Fruit fly (Drosophila melanogaster): ENCODE results near the gene tadr.

Gene tadr

DNA sequence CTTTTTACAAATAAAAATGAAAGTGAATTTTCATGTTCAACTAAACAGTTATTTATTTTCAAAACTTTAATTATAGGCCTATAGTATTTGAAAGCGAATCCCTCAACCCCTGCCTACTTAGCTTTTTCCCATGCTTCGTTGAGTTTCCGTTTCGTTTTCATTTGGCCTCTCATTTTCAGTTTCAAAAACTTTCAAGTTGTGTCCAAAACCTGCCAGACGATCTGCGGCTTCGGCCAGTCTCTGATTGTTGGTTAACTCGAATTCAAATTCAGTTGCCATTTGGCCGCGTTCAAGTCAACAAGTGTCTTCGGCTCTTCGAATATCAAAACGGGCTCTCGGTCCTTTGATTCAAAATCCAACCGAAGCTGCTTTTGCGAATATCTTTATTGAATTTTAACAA is 15.8 kb downstream of the tadr start, which contains the start of gene CG14397:
Gene CG14397, plus strand, starts transcription at position 270 of the 400 bp plus-strand sequence.
- TF ChIP-seq Crg-1 (GFP tag; optimal IDR thresholded peaks at IDR 0.05), result no peak

DNA sequence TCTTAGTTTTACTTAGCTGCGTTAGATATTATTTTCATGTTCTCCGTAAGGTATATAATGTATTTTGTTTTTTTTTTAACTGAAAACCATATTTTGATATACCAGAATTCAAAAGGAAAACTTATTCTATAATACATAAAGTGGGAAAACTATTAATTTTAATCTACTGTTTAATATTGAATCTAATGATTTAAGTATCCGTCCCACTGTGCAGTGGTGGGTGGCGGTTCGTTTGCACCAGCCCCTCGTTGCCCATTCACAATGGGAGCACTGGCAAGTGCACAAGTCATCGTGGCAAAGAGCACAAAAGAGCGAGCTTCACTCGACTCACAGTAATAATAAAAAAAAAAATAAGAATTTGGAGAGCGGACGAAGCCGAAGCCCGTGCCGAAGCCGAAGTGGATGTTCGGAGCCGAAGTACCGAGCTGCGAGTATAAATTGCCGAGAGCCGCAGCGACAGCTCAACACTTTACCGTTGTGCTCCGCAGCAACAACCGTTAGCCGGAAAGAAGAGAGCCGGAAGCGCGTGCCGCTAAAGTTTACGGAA is 21.3 kb downstream of the tadr start, which contains the start of gene CG34136:
Gene CG34136, plus strand, starts transcription at position 475 of the 547 bp plus-strand sequence.
- no peak for TF ChIP-seq cic (GFP tag; optimal IDR thresholded peaks at IDR 0.05)
- no peak for TF ChIP-seq CG11617 (GFP tag; optimal IDR thresholded peaks at IDR 0.05)
- TF ChIP-seq CG33017 (tag; optimal IDR thresholded peaks at IDR 0.05), result no peak
- TF ChIP-seq CG1620 (GFP tag; optimal IDR thresholded peaks at IDR 0.05), result no peak
- TF ChIP-seq CG7045 (GFP tag; optimal IDR thresholded peaks at IDR 0.05), result no peak
- TF ChIP-seq pad (GFP tag; optimal IDR thresholded peaks at IDR 0.05), result peak; percentile 36
- TF ChIP-seq ovo (GFP tag; optimal IDR thresholded peaks at IDR 0.05), result peak; percentile 44
- peak; percentile 17 for TF ChIP-seq toe (GFP tag; optimal IDR thresholded peaks at IDR 0.05)
- TF ChIP-seq cnc (optimal IDR thresholded peaks at IDR 0.05), result no peak
- peak; percentile 35 for TF ChIP-seq Mnt (GFP tag; optimal IDR thresholded peaks at IDR 0.05)
- TF ChIP-seq CG14711 (tag; optimal IDR thresholded peaks at IDR 0.05), result no peak
- no peak for TF ChIP-seq Clk (GFP tag; optimal IDR thresholded peaks at IDR 0.05)
- peak; percentile 16 for TF ChIP-seq Hr96 (GFP tag; optimal IDR thresholded peaks at IDR 0.05)
- TF ChIP-seq bab1 (GFP tag; optimal IDR thresholded peaks at IDR 0.05), result peak; percentile 5
- no peak for TF ChIP-seq Crg-1 (GFP tag; optimal IDR thresholded peaks at IDR 0.05)
- no peak for TF ChIP-seq kay (GFP tag; ENCODE audit: borderline replicate concordance)
- TF ChIP-seq CG7101 (tag; optimal IDR thresholded peaks at IDR 0.05), result no peak
- TF ChIP-seq CG5204 (GFP tag; optimal IDR thresholded peaks at IDR 0.05), result peak; percentile 15
- peak; percentile 8 for TF ChIP-seq CG12768 (GFP tag; optimal IDR thresholded peaks at IDR 0.05)
- peak; percentile 4 for TF ChIP-seq tj (GFP tag; optimal IDR thresholded peaks at IDR 0.05)

DNA sequence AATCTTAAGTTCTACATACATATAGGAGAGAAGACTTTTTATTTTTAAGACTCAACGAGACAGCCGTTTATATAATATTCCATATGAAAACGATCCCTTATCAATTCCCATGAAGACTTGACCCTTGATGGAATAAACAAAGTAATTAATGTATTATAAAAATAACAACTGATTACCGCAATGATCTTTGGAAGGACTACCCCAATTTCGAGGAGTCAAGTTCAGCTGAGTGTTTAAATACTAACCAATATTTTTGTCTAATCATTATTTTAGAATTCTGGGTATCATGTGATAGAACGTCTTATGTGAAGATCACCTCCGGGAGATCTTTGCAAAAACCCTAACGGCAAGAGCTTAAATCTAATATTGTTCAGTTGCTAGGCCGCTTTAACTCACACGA is 22.6 kb downstream of the tadr start:
- TF ChIP-seq pad (GFP tag; optimal IDR thresholded peaks at IDR 0.05) (no peak), kay (GFP tag; ENCODE audit: borderline replicate concordance) (no peak)

DNA sequence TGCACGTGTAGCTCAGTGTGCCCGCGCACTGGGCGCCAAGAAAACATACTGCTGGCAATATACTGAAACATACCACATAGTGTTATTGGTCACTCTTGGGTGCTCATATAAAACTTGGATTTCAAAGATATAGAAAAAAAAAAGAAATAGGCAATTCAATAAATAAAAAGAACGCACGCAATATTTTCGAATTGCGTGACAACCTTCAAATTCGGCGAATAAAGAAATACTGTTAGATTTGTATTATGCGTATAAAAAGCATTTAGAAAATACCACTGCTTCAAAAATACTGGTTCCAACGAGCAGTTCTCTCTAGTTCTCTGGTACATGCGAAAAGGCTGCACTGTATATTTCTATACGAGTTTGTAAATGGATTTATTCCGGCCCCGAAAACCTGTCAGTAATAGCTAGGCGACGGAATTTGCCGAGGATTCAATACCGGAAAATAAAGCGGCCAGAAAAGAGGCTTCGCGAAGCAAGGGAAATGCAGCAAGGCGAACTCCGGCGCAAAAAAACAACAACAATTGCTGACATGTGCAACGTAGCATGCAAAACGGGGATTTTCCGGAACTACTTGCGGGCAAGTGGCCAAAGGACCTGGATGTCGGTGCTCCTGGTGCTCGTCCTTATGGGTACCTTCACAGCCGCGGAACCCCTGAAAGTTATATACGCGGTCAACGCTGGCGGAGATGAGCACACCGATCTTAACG is 27.3 kb downstream of the tadr start, which contains the start of gene CG9257:
Gene CG9257, plus strand, starts transcription at position 345 of the 710 bp plus-strand sequence.
- TF ChIP-seq cnc (optimal IDR thresholded peaks at IDR 0.05) (no peak), CG12768 (GFP tag; optimal IDR thresholded peaks at IDR 0.05) (no peak), CG5204 (GFP tag; optimal IDR thresholded peaks at IDR 0.05) (peak; percentile 33), Mnt (GFP tag; optimal IDR thresholded peaks at IDR 0.05) (peak; percentile 99), Hr96 (GFP tag; optimal IDR thresholded peaks at IDR 0.05) (no peak), CG14711 (tag; optimal IDR thresholded peaks at IDR 0.05) (no peak), ovo (GFP tag; optimal IDR thresholded peaks at IDR 0.05) (no peak), tj (GFP tag; optimal IDR thresholded peaks at IDR 0.05) (no peak), CG7045 (GFP tag; optimal IDR thresholded peaks at IDR 0.05) (no peak), bab1 (GFP tag; optimal IDR thresholded peaks at IDR 0.05) (no peak), CG33017 (tag; optimal IDR thresholded peaks at IDR 0.05) (no peak), CG7101 (tag; optimal IDR thresholded peaks at IDR 0.05) (peak; percentile 10), CG11617 (GFP tag; optimal IDR thresholded peaks at IDR 0.05) (peak; percentile 17), pad (GFP tag; optimal IDR thresholded peaks at IDR 0.05) (no peak), CG1620 (GFP tag; optimal IDR thresholded peaks at IDR 0.05) (no peak), Crg-1 (GFP tag; optimal IDR thresholded peaks at IDR 0.05) (no peak), cic (GFP tag; optimal IDR thresholded peaks at IDR 0.05) (no peak)

DNA sequence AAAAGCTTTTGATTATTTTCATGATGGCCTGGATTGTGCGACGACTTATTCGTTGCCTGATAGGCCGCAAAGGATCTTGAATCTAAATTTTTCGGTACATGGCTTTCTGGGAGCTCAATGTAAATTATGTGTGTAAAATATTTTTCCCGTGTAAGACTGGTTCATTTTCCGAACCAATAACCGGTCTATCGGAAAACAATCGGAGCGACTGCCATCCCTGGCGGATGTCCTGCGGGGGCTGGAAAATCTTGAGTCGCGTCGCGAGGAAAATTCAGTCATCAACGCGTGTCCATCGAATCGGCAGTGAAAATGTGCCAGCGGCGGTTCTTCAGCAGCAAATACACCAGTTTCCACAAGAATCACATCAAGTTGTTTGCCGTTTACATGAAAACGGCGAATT is 29.1 kb downstream of the tadr start, which contains the start of the genes CG46307 and Nhe2:
Gene CG46307, plus strand, starts transcription at position 243 of the 400 bp plus-strand sequence.
Gene Nhe2, plus strand, starts transcription at position 243 of the 400 bp plus-strand sequence.
- no peak for TF ChIP-seq cnc (optimal IDR thresholded peaks at IDR 0.05)
- no peak for TF ChIP-seq bab1 (GFP tag; optimal IDR thresholded peaks at IDR 0.05)
- TF ChIP-seq CG7101 (tag; optimal IDR thresholded peaks at IDR 0.05), result no peak
- no peak for TF ChIP-seq CG12768 (GFP tag; optimal IDR thresholded peaks at IDR 0.05)
- TF ChIP-seq Crg-1 (GFP tag; optimal IDR thresholded peaks at IDR 0.05), result no peak
- no peak for TF ChIP-seq CG14711 (tag; optimal IDR thresholded peaks at IDR 0.05)
- no peak for TF ChIP-seq Mnt (GFP tag; optimal IDR thresholded peaks at IDR 0.05)
- TF ChIP-seq Clk (GFP tag; optimal IDR thresholded peaks at IDR 0.05), result no peak
- TF ChIP-seq tj (GFP tag; optimal IDR thresholded peaks at IDR 0.05), result no peak
- no peak for TF ChIP-seq pad (GFP tag; optimal IDR thresholded peaks at IDR 0.05)
- no peak for TF ChIP-seq Hr96 (GFP tag; optimal IDR thresholded peaks at IDR 0.05)
- TF ChIP-seq CG11617 (GFP tag; optimal IDR thresholded peaks at IDR 0.05), result no peak
- TF ChIP-seq ovo (GFP tag; optimal IDR thresholded peaks at IDR 0.05), result no peak
- no peak for TF ChIP-seq cic (GFP tag; optimal IDR thresholded peaks at IDR 0.05)
- no peak for TF ChIP-seq CG5204 (GFP tag; optimal IDR thresholded peaks at IDR 0.05)
- TF ChIP-seq toe (GFP tag; optimal IDR thresholded peaks at IDR 0.05), result no peak
- TF ChIP-seq CG33017 (tag; optimal IDR thresholded peaks at IDR 0.05), result no peak
- TF ChIP-seq CG7045 (GFP tag; optimal IDR thresholded peaks at IDR 0.05), result no peak
- TF ChIP-seq CG1620 (GFP tag; optimal IDR thresholded peaks at IDR 0.05), result no peak
- TF ChIP-seq kay (GFP tag; ENCODE audit: borderline replicate concordance), result no peak

DNA sequence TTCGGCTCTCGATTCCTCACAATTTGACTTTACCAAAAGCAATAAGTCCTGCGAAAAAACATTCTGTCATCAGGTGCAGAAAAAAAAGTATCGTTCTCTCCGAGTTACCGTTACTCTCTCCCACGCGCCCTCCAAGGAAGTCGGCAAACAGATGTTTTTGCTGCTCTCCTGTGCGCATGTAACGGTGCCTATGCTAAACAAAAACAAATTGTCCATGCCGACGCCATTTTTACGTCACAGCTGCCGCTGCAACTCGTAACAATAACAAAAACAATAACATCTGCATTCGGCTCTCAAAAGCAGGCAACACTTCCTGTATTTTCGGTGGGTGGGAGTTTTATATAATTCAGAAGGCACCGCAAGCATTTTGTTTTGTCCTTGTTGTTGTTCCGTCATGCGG is 29.9 kb downstream of the tadr start:
- no peak for TF ChIP-seq Hr96 (GFP tag; optimal IDR thresholded peaks at IDR 0.05)
- no peak for TF ChIP-seq cnc (optimal IDR thresholded peaks at IDR 0.05)
- no peak for TF ChIP-seq tj (GFP tag; optimal IDR thresholded peaks at IDR 0.05)
- no peak for TF ChIP-seq CG33017 (tag; optimal IDR thresholded peaks at IDR 0.05)
- no peak for TF ChIP-seq CG7045 (GFP tag; optimal IDR thresholded peaks at IDR 0.05)
- TF ChIP-seq toe (GFP tag; optimal IDR thresholded peaks at IDR 0.05), result no peak
- TF ChIP-seq CG7101 (tag; optimal IDR thresholded peaks at IDR 0.05), result no peak
- no peak for TF ChIP-seq bab1 (GFP tag; optimal IDR thresholded peaks at IDR 0.05)
- TF ChIP-seq CG12768 (GFP tag; optimal IDR thresholded peaks at IDR 0.05), result no peak
- TF ChIP-seq Mnt (GFP tag; optimal IDR thresholded peaks at IDR 0.05), result no peak
- no peak for TF ChIP-seq kay (GFP tag; ENCODE audit: borderline replicate concordance)
- TF ChIP-seq Clk (GFP tag; optimal IDR thresholded peaks at IDR 0.05), result no peak
- TF ChIP-seq pad (GFP tag; optimal IDR thresholded peaks at IDR 0.05), result no peak
- TF ChIP-seq CG5204 (GFP tag; optimal IDR thresholded peaks at IDR 0.05), result no peak
- no peak for TF ChIP-seq CG11617 (GFP tag; optimal IDR thresholded peaks at IDR 0.05)
- TF ChIP-seq CG14711 (tag; optimal IDR thresholded peaks at IDR 0.05), result no peak
- no peak for TF ChIP-seq CG1620 (GFP tag; optimal IDR thresholded peaks at IDR 0.05)
- no peak for TF ChIP-seq ovo (GFP tag; optimal IDR thresholded peaks at IDR 0.05)

All from whole organism, adult.